Fruit fly (Drosophila melanogaster) whole organism, embryonic: ENCODE measurements around the gene mAChR-B.

Source experiments
- CG10209 ChIP-seq: fragments of 200-800 bp; sonication (Bioruptor generic); optimal IDR thresholded peaks from 3 replicates; lab custom pipeline; 2017; ENCODE audit warnings: missing biosample characterization, mild to moderate bottlenecking, missing genetic modification characterization, missing genetic modification reagents
- CG11093 ChIP-seq: fragments of 200-800 bp; sonication (Bioruptor generic); IDR thresholded peaks from 3 replicates; pipeline ENCODE4 v1.3.6; 2022; ENCODE audit warnings: missing biosample characterization, missing genetic modification characterization
- CG12104 ChIP-seq: fragments of 200-800 bp; sonication (Bioruptor generic); optimal IDR thresholded peaks from 3 replicates; lab custom pipeline; 2016; ENCODE audit warnings: missing biosample characterization, missing genetic modification characterization
- CG12659 ChIP-seq: fragments of 200-800 bp; sonication (Bioruptor generic); optimal IDR thresholded peaks from 3 replicates; lab custom pipeline; 2017; ENCODE audit warnings: mild to moderate bottlenecking, missing biosample characterization, missing genetic modification reagents, missing genetic modification characterization
- CG13894 ChIP-seq: fragments of 200-800 bp; sonication (Bioruptor generic); optimal IDR thresholded peaks from 3 replicates; lab custom pipeline; 2018; ENCODE audit warnings: missing biosample characterization, mild to moderate bottlenecking, missing genetic modification characterization, moderate library complexity
- CG14050 ChIP-seq: fragments of 200-800 bp; sonication (Bioruptor generic); IDR thresholded peaks from 3 replicates; pipeline ENCODE4 v1.3.6; 2022; ENCODE audit warnings: missing biosample characterization, missing genetic modification characterization
- CG14965 ChIP-seq: fragments of 200-800 bp; sonication (Bioruptor generic); optimal IDR thresholded peaks from 2 replicates; lab custom pipeline; 2016; ENCODE audit warnings: missing biosample characterization, missing genetic modification characterization, borderline replicate concordance
- CG15011 ChIP-seq: fragments of 200-800 bp; sonication (Bioruptor generic); optimal IDR thresholded peaks from 3 replicates; lab custom pipeline; 2018; ENCODE audit warnings: missing biosample characterization, mild to moderate bottlenecking, missing genetic modification characterization
- CG17359 ChIP-seq: fragments of 200-800 bp; sonication (Bioruptor generic); optimal IDR thresholded peaks from 3 replicates; lab custom pipeline; 2018; ENCODE audit warnings: missing biosample characterization, mild to moderate bottlenecking, missing genetic modification characterization, moderate library complexity
- CG18262 ChIP-seq: fragments of 200-800 bp; optimal IDR thresholded peaks from 3 replicates; lab custom pipeline; 2019; ENCODE audit warnings: missing biosample characterization, mild to moderate bottlenecking, missing genetic modification characterization, moderate library complexity
- CG3281 ChIP-seq: fragments of 200-800 bp; sonication (Bioruptor generic); optimal IDR thresholded peaks from 3 replicates; lab custom pipeline; 2017; ENCODE audit warnings: missing biosample characterization, mild to moderate bottlenecking, missing genetic modification characterization
- CG42726 ChIP-seq: fragments of 200-800 bp; sonication (Bioruptor generic); IDR thresholded peaks from 2 replicates; pipeline ENCODE4 v1.3.6; 2022; ENCODE audit warnings: missing biosample characterization, missing genetic modification characterization; ENCODE audit not compliant: partially characterized antibody
- CG4820 ChIP-seq: fragments of 200-800 bp; sonication (Bioruptor generic); optimal IDR thresholded peaks from 3 replicates; lab custom pipeline; 2016; ENCODE audit warnings: missing biosample characterization, missing genetic modification characterization
- CG5953 ChIP-seq: fragments of 200-800 bp; sonication (Bioruptor generic); IDR thresholded peaks from 2 replicates; pipeline ENCODE4 v1.3.6; 2022; ENCODE audit warnings: missing biosample characterization, missing genetic modification characterization
- CG6654 ChIP-seq: fragments of 200-800 bp; sonication (Bioruptor generic); optimal IDR thresholded peaks from 2 replicates; lab custom pipeline; 2017; ENCODE audit warnings: missing biosample characterization, mild to moderate bottlenecking, missing genetic modification characterization
- CG7963 ChIP-seq: fragments of 200-800 bp; sonication (Bioruptor generic); IDR thresholded peaks from 3 replicates; pipeline ENCODE4 v1.3.6; 2022; ENCODE audit warnings: missing biosample characterization, missing genetic modification characterization; ENCODE audit not compliant: partially characterized antibody
- Chrac-16 ChIP-seq: fragments of 200-800 bp; sonication (Bioruptor generic); optimal IDR thresholded peaks from 3 replicates; lab custom pipeline; 2016; ENCODE audit warnings: missing biosample characterization, missing genetic modification characterization
- Dbx ChIP-seq: fragments of 200-800 bp; sonication (Bioruptor generic); IDR thresholded peaks from 3 replicates; pipeline ENCODE4 v1.3.6; 2022; ENCODE audit warnings: missing biosample characterization, missing genetic modification characterization
- Ets97D ChIP-seq: fragments of 200-800 bp; sonication (Bioruptor generic); optimal IDR thresholded peaks from 3 replicates; lab custom pipeline; 2016; ENCODE audit warnings: missing biosample characterization, missing genetic modification characterization
- H15 ChIP-seq: fragments of 200-800 bp; sonication (Bioruptor generic); IDR thresholded peaks from 3 replicates; pipeline ENCODE4 v1.3.6; 2022; ENCODE audit warnings: missing biosample characterization, missing genetic modification characterization
- Hr3 ChIP-seq: fragments of 200-800 bp; sonication (Bioruptor generic); optimal IDR thresholded peaks from 3 replicates; lab custom pipeline; 2016; ENCODE audit warnings: missing biosample characterization, missing genetic modification characterization
- Mes4 ChIP-seq: fragments of 200-800 bp; sonication (Bioruptor generic); optimal IDR thresholded peaks from 2 replicates; lab custom pipeline; 2016; ENCODE audit warnings: missing biosample characterization, missing genetic modification characterization
- Myb ChIP-seq: fragments of 200-800 bp; sonication (Bioruptor generic); optimal IDR thresholded peaks from 2 replicates; lab custom pipeline; 2016; ENCODE audit warnings: missing biosample characterization, missing genetic modification characterization
- Neu2 ChIP-seq: fragments of 200-800 bp; sonication (Bioruptor generic); optimal IDR thresholded peaks from 3 replicates; lab custom pipeline; 2016; ENCODE audit warnings: missing biosample characterization, missing genetic modification characterization, borderline replicate concordance
- Rx ChIP-seq: fragments of 200-800 bp; sonication (Bioruptor generic); IDR thresholded peaks from 2 replicates; pipeline ENCODE4 v1.3.6; 2022; ENCODE audit warnings: missing biosample characterization, missing genetic modification characterization
- Ssrp ChIP-seq: fragments of 200-800 bp; sonication (Bioruptor generic); optimal IDR thresholded peaks from 2 replicates; lab custom pipeline; 2018; ENCODE audit warnings: missing biosample characterization, mild to moderate bottlenecking, missing genetic modification characterization, moderate library complexity
- TFAM ChIP-seq: fragments of 200-800 bp; sonication (Bioruptor generic); optimal IDR thresholded peaks from 2 replicates; lab custom pipeline; 2017; ENCODE audit warnings: missing biosample characterization, missing genetic modification characterization, inconsistent platforms
- Trl ChIP-seq, 3 experiments: fragments of >200 bp in 2 of 3; fragments of 200-800 bp in 1 of 3; sonication (Bioruptor generic) in 1 of 3; optimal IDR thresholded peaks; 2 replicates in 1 of 3; 3 replicates in 2 of 3; lab custom pipeline; 2016 to 2017; ENCODE audit warnings: missing biosample characterization in 1 of 3, missing genetic modification characterization in 1 of 3
- amos ChIP-seq: fragments of 200-800 bp; sonication (Bioruptor generic); IDR thresholded peaks from 2 replicates; pipeline ENCODE4 v1.3.6; 2022; ENCODE audit warnings: missing biosample characterization, missing genetic modification characterization; ENCODE audit not compliant: partially characterized antibody
- br ChIP-seq: fragments of >200 bp; optimal IDR thresholded peaks from 2 replicates; lab custom pipeline; 2017
- cwo ChIP-seq: fragments of 200-800 bp; sonication (Bioruptor generic); optimal IDR thresholded peaks from 3 replicates; lab custom pipeline; 2017; ENCODE audit warnings: missing biosample characterization, missing genetic modification characterization, mild to moderate bottlenecking, moderate library complexity, missing genetic modification reagents
- dmrt99B ChIP-seq: fragments of 200-800 bp; sonication (Bioruptor generic); optimal IDR thresholded peaks from 2 replicates; lab custom pipeline; 2018; ENCODE audit warnings: missing biosample characterization, mild to moderate bottlenecking, missing genetic modification characterization, moderate library complexity
- en ChIP-seq: fragments of 200-800 bp; sonication (Bioruptor generic); optimal IDR thresholded peaks from 2 replicates; lab custom pipeline; 2016; ENCODE audit warnings: missing biosample characterization, missing genetic modification characterization
- gfzf ChIP-seq: fragments of 200-800 bp; sonication (Bioruptor generic); optimal IDR thresholded peaks from 2 replicates; lab custom pipeline; 2016; ENCODE audit warnings: missing biosample characterization, mild to moderate bottlenecking, missing genetic modification characterization, moderate library complexity
- gsb-n ChIP-seq: fragments of 200-800 bp; sonication (Bioruptor generic); optimal IDR thresholded peaks from 3 replicates; lab custom pipeline; 2018; ENCODE audit warnings: missing biosample characterization, mild to moderate bottlenecking, missing genetic modification characterization
- hb ChIP-seq: fragments of 200-800 bp; sonication (Bioruptor generic); IDR thresholded peaks from 3 replicates; pipeline ENCODE4 v1.3.6; 2022; ENCODE audit warnings: missing biosample characterization, missing genetic modification characterization; ENCODE audit not compliant: partially characterized antibody
- ind ChIP-seq: fragments of 200-800 bp; sonication (Bioruptor generic); optimal IDR thresholded peaks from 3 replicates; lab custom pipeline; 2016; ENCODE audit warnings: missing biosample characterization, missing genetic modification characterization
- mam ChIP-seq: fragments of 200-800 bp; sonication (Bioruptor generic); optimal IDR thresholded peaks from 3 replicates; lab custom pipeline; 2016; ENCODE audit warnings: missing biosample characterization, missing genetic modification characterization
- peb ChIP-seq: fragments of 200-800 bp; sonication (Bioruptor generic); IDR thresholded peaks from 2 replicates; pipeline ENCODE4 v1.3.6; 2022; ENCODE audit warnings: missing biosample characterization, missing genetic modification characterization
- pfk ChIP-seq: fragments of 200-800 bp; sonication (Bioruptor generic); optimal IDR thresholded peaks from 2 replicates; lab custom pipeline; 2018; ENCODE audit warnings: missing biosample characterization, mild to moderate bottlenecking, missing genetic modification characterization, moderate library complexity
- salm ChIP-seq: fragments of 200-800 bp; sonication (Bioruptor generic); optimal IDR thresholded peaks from 2 replicates; lab custom pipeline; 2018; ENCODE audit warnings: missing biosample characterization, mild to moderate bottlenecking, missing genetic modification characterization
- sim ChIP-seq: fragments of 200-800 bp; sonication (Bioruptor generic); IDR thresholded peaks from 2 replicates; pipeline ENCODE4 v1.3.6; 2022; ENCODE audit warnings: missing biosample characterization, missing genetic modification characterization
- slbo ChIP-seq: fragments of 200-800 bp; sonication (Bioruptor generic); IDR thresholded peaks from 2 replicates; pipeline ENCODE4 v1.3.6; 2022; ENCODE audit warnings: missing biosample characterization, missing genetic modification characterization
- slou ChIP-seq: fragments of 200-800 bp; sonication (Bioruptor generic); optimal IDR thresholded peaks from 3 replicates; lab custom pipeline; 2016; ENCODE audit warnings: missing biosample characterization, missing genetic modification characterization
- sqz ChIP-seq: fragments of 200-800 bp; sonication (Bioruptor generic); optimal IDR thresholded peaks from 3 replicates; lab custom pipeline; 2018; ENCODE audit warnings: missing biosample characterization, mild to moderate bottlenecking, missing genetic modification characterization
- stc ChIP-seq: fragments of 200-800 bp; sonication (Bioruptor generic); IDR thresholded peaks from 2 replicates; pipeline ENCODE4 v1.3.6; 2022; ENCODE audit warnings: missing biosample characterization, missing genetic modification characterization
- tx ChIP-seq: fragments of 200-800 bp; sonication (Bioruptor generic); optimal IDR thresholded peaks from 2 replicates; lab custom pipeline; 2016; ENCODE audit warnings: missing biosample characterization, missing genetic modification characterization
- zen ChIP-seq: fragments of 200-800 bp; sonication (Bioruptor generic); optimal IDR thresholded peaks from 3 replicates; lab custom pipeline; 2018; ENCODE audit warnings: missing biosample characterization, mild to moderate bottlenecking, missing genetic modification characterization, moderate library complexity

Gene mAChR-B

dm6 chr3R:8013121-8014009 lies 45.7 kb upstream of the mAChR-B start, which contains the start of the genes CG10435 and Pbp95 (continued):
- TF ChIP-seq sqz (GFP tag; lab: Kevin White, UChicago) (no peak), cwo (no peak), CG17359 (tag; lab: Kevin White, UChicago) (peak; percentile 51), CG11093 (GFP tag; lab: Robert Waterston, UW) (no peak), CG12659 (GFP tag; lab: Kevin White, UChicago) (peak; percentile 57), CG4820 (GFP tag; lab: Kevin White, UChicago) (peak; percentile 27), pfk (GFP tag; lab: Kevin White, UChicago) (no peak), peb (no peak), CG14050 (GFP tag; lab: Robert Waterston, UW) (peak; percentile 53; the same call in 2 of the 3 replicates), ind (peak; percentile 69), CG12104 (GFP tag; lab: Kevin White, UChicago) (peak; percentile 8), mam (GFP tag; lab: Kevin White, UChicago) (peak; percentile 82), CG7963 (0 out of 3 replicates have a peak, but pooled peaks have one; percentile 26), Trl (optimal IDR thresholded peaks at IDR 0.05; lab: Kevin White, UChicago) (no peak), Trl (GFP tag; optimal IDR thresholded peaks at IDR 0.05; lab: Kevin White, UChicago) (peak; percentile 57), Ssrp (tag; lab: Kevin White, UChicago) (no peak), CG6654 (GFP tag; lab: Kevin White, UChicago) (no peak), sim (no peak), Rx (GFP tag; lab: Robert Waterston, UW) (peak; percentile 56), CG5953 (GFP tag; lab: Robert Waterston, UW) (0 out of 2 replicates have a peak, but pooled peaks have one; percentile 33), Chrac-16 (GFP tag; lab: Kevin White, UChicago) (peak; percentile 42), br (lab: Kevin White, UChicago) (no peak), slbo (GFP tag; lab: Robert Waterston, UW) (peak; percentile 78), H15 (peak; percentile 35; the same call in 1 of the 3 replicates), hb (GFP tag; lab: Robert Waterston, UW) (peak; percentile 62; the same call in 1 of the 3 replicates), Dbx (GFP tag; lab: Robert Waterston, UW) (peak; percentile 67; the same call in 1 of the 3 replicates), CG10209 (GFP tag; lab: Kevin White, UChicago) (no peak), CG18262 (tag; lab: Kevin White, UChicago) (no peak), CG15011 (GFP tag; lab: Kevin White, UChicago) (no peak), Myb (peak; percentile 36), TFAM (GFP tag; lab: Kevin White, UChicago) (no peak), CG42726 (GFP tag; lab: Robert Waterston, UW) (no peak), Ets97D (GFP tag; lab: Kevin White, UChicago) (peak; percentile 51), tx (GFP tag; lab: Kevin White, UChicago) (peak; percentile 32), gsb-n (tag; lab: Kevin White, UChicago) (no peak), en (GFP tag; lab: Kevin White, UChicago) (no peak), CG14965 (GFP tag; lab: Kevin White, UChicago) (no peak), CG13894 (tag; lab: Kevin White, UChicago) (no peak), zen (no peak), dmrt99B (no peak), salm (tag; lab: Kevin White, UChicago) (no peak), amos (GFP tag; lab: Robert Waterston, UW) (peak; percentile 76), Neu2 (GFP tag; lab: Kevin White, UChicago) (no peak), Mes4 (no peak), Hr3 (GFP tag; lab: Kevin White, UChicago) (peak; percentile 49), slou (GFP tag; lab: Kevin White, UChicago) (no peak), CG3281 (GFP tag; lab: Kevin White, UChicago) (peak; percentile 49), stc (GFP tag; lab: Robert Waterston, UW) (0 out of 2 replicates have a peak, but pooled peaks have one; percentile 38), gfzf (GFP tag; lab: Kevin White, UChicago) (peak; percentile 11)
